Fruit fly (Drosophila melanogaster): ENCODE data around the gene CG11037.
A peak's percentile ranks its signal among the peaks of the same experiment; 100 is the strongest.

The CG11037 gene

dm6 chr3L:20944180-20944579, 17.0 kb downstream of the CG11037 start (continued):
- TF ChIP-seq unpg (GFP tag; optimal IDR thresholded peaks at IDR 0.05) (peak; percentile 19), CG10209 (GFP tag; optimal IDR thresholded peaks at IDR 0.05) (peak; percentile 60), CG15514 (GFP tag; optimal IDR thresholded peaks at IDR 0.05) (no peak), CG11398 (GFP tag; optimal IDR thresholded peaks at IDR 0.05) (peak; percentile 59), repo (GFP tag; optimal IDR thresholded peaks at IDR 0.05) (peak; percentile 5), caup (GFP tag; optimal IDR thresholded peaks at IDR 0.05; ENCODE audit: severe bottlenecking) (peak; percentile 8), CG4424 (GFP tag; optimal IDR thresholded peaks at IDR 0.05) (no peak), Atf3 (GFP tag; optimal IDR thresholded peaks at IDR 0.05) (peak; percentile 9), slp2 (GFP tag; optimal IDR thresholded peaks at IDR 0.05) (no peak), CG4282 (GFP tag; optimal IDR thresholded peaks at IDR 0.05) (no peak), Sry-β (GFP tag; optimal IDR thresholded peaks at IDR 0.05) (peak; percentile 33), wek (GFP tag; optimal IDR thresholded peaks at IDR 0.05) (peak; percentile 66), CG5953 (GFP tag; IDR thresholded peaks at IDR 0.05) (no peak), Lhr (GFP tag; optimal IDR thresholded peaks at IDR 0.05) (peak; percentile 20), Side (GFP tag; optimal IDR thresholded peaks at IDR 0.05) (peak; percentile 29), Nf-YA (GFP tag; IDR thresholded peaks at IDR 0.05) (0 out of 2 replicates have a peak, but pooled peaks have one; percentile 14), Bgb (GFP tag; IDR thresholded peaks at IDR 0.05; ENCODE audit: partially characterized antibody) (no peak), Six4 (GFP tag; optimal IDR thresholded peaks at IDR 0.05) (no peak), ci (GFP tag; IDR thresholded peaks at IDR 0.05) (peak; percentile 61; the same call in 2 of the 3 replicates), CG16863 (GFP tag; optimal IDR thresholded peaks at IDR 0.05) (peak; percentile 44), D (optimal IDR thresholded peaks at IDR 0.05) (no peak), D (GFP tag; optimal IDR thresholded peaks at IDR 0.05) (peak; percentile 58), dm (GFP tag; optimal IDR thresholded peaks at IDR 0.05) (no peak), CG14050 (GFP tag; IDR thresholded peaks at IDR 0.05) (no peak), lbe (GFP tag; optimal IDR thresholded peaks at IDR 0.05) (no peak), CG2678 (tag; optimal IDR thresholded peaks at IDR 0.05) (peak; percentile 43), CG4404 (GFP tag; IDR thresholded peaks at IDR 0.05) (no peak), luna (GFP tag; optimal IDR thresholded peaks at IDR 0.05) (no peak), chm (GFP tag; IDR thresholded peaks at IDR 0.05) (peak; percentile 40; the same call in 1 of the 2 replicates), CG2116 (GFP tag; optimal IDR thresholded peaks at IDR 0.05) (peak; percentile 22), CG7963 (GFP tag; IDR thresholded peaks at IDR 0.05; ENCODE audit: partially characterized antibody) (no peak), D19A (tag; optimal IDR thresholded peaks at IDR 0.05) (peak; percentile 21), fd64A (GFP tag; optimal IDR thresholded peaks at IDR 0.05) (peak; percentile 31), CG43689 (GFP tag; IDR thresholded peaks at IDR 0.05) (no peak), HHEX (GFP tag; optimal IDR thresholded peaks at IDR 0.05) (peak; percentile 27), CG2202 (tag; optimal IDR thresholded peaks at IDR 0.05) (peak; percentile 59), CG12071 (GFP tag; optimal IDR thresholded peaks at IDR 0.05) (peak; percentile 26), slou (GFP tag; optimal IDR thresholded peaks at IDR 0.05) (no peak), NK7.1 (GFP tag; optimal IDR thresholded peaks at IDR 0.05) (peak; percentile 23), Poxn (GFP tag; IDR thresholded peaks at IDR 0.05) (no peak), Trl (optimal IDR thresholded peaks at IDR 0.05) (no peak), Trl (GFP tag; optimal IDR thresholded peaks at IDR 0.05) (peak; percentile 41), sna (GFP tag; IDR thresholded peaks at IDR 0.05; ENCODE audit: partially characterized antibody) (no peak), CG32532 (GFP tag; IDR thresholded peaks at IDR 0.05) (no peak), CG10267 (tag; optimal IDR thresholded peaks at IDR 0.05) (no peak), CG15601 (tag; optimal IDR thresholded peaks at IDR 0.05) (peak; percentile 47), CG4854 (GFP tag; optimal IDR thresholded peaks at IDR 0.05) (no peak), CG7556 (GFP tag; optimal IDR thresholded peaks at IDR 0.05) (no peak), Elba2 (GFP tag; optimal IDR thresholded peaks at IDR 0.05) (no peak), ac (GFP tag; optimal IDR thresholded peaks at IDR 0.05) (peak; percentile 67), bsh (GFP tag; optimal IDR thresholded peaks at IDR 0.05) (peak in 1 of 2 experiments; percentile 42)
